Worm (Caenorhabditis elegans) whole organism, mixed stage, embryonic: Measurements from ENCODE around the gene ric-4.

Experiments used
- ces-1 ChIP-seq: fragments of 150-350 bp; optimal IDR thresholded peaks from 2 replicates; lab custom pipeline; 2014; ENCODE audit warnings: missing biosample characterization, missing genetic modification reagents, missing genetic modification characterization
- cnd-1 ChIP-seq: fragments of 200-800 bp; sonication (Bioruptor generic); optimal IDR thresholded peaks from 2 replicates; lab custom pipeline; 2018; ENCODE audit warnings: mild to moderate bottlenecking, missing genetic modification characterization, missing compliant biosample characterization
- elt-1 ChIP-seq: sonication (generic microtip); optimal IDR thresholded peaks from 2 replicates; lab custom pipeline; 2017; ENCODE audit warnings: missing genetic modification characterization, mild to moderate bottlenecking, missing compliant biosample characterization, antibody characterized with exemption, moderate library complexity, borderline replicate concordance; ENCODE audit not compliant: insufficient read depth
- lsy-2 ChIP-seq: fragments of 150-350 bp; optimal IDR thresholded peaks from 2 replicates; lab custom pipeline; 2014; ENCODE audit warnings: missing biosample characterization, missing genetic modification characterization
- nhr-12 ChIP-seq: fragments of 150-350 bp; optimal IDR thresholded peaks from 2 replicates; lab custom pipeline; 2014; ENCODE audit warnings: missing biosample characterization, missing genetic modification characterization
- nhr-237 ChIP-seq: fragments of 150-350 bp; optimal IDR thresholded peaks from 2 replicates; lab custom pipeline; 2014; ENCODE audit warnings: missing biosample characterization, missing genetic modification characterization
- nhr-28 ChIP-seq: fragments of 150-350 bp; optimal IDR thresholded peaks from 2 replicates; lab custom pipeline; 2014; ENCODE audit warnings: missing biosample characterization, missing genetic modification characterization
- nhr-76 ChIP-seq: sonication (generic microtip); optimal IDR thresholded peaks from 2 replicates; lab custom pipeline; 2017; ENCODE audit warnings: missing biosample characterization, missing genetic modification characterization
- snpc-4 ChIP-seq: fragments of 150-350 bp; optimal IDR thresholded peaks from 2 replicates; lab custom pipeline; 2014; ENCODE audit warnings: missing biosample characterization, missing genetic modification characterization
- sptf-1 ChIP-seq: sonication (generic microtip); optimal IDR thresholded peaks from 2 replicates; lab custom pipeline; 2017; ENCODE audit warnings: mild to moderate bottlenecking, missing genetic modification characterization, moderate library complexity, missing compliant biosample characterization
- unc-39 ChIP-seq: fragments of 150-350 bp; optimal IDR thresholded peaks from 2 replicates; lab custom pipeline; 2014; ENCODE audit warnings: missing biosample characterization, missing genetic modification characterization
- unc-62 ChIP-seq: fragments of 150-350 bp; optimal IDR thresholded peaks from 2 replicates; lab custom pipeline; 2014; ENCODE audit warnings: missing biosample characterization, missing genetic modification reagents, missing genetic modification characterization
- ztf-11 ChIP-seq: fragments of 150-350 bp; optimal IDR thresholded peaks from 2 replicates; lab custom pipeline; 2014; ENCODE audit warnings: missing biosample characterization, missing genetic modification characterization

- no peak for TF ChIP-seq ces-1
- no peak for TF ChIP-seq sptf-1 (tag; lab: Kevin White, UChicago)
- no peak for TF ChIP-seq unc-39 (tag; lab: Kevin White, UChicago)
- no peak for TF ChIP-seq unc-62
- no peak for TF ChIP-seq nhr-237 (tag; lab: Kevin White, UChicago)
- no peak for TF ChIP-seq nhr-76
- TF ChIP-seq cnd-1 (tag; lab: Kevin White, UChicago): no peak
- no peak for TF ChIP-seq snpc-4
- TF ChIP-seq nhr-12: no peak
- no peak for TF ChIP-seq lsy-2 (tag; lab: Kevin White, UChicago)
- no peak for TF ChIP-seq elt-1 (tag; lab: Kevin White, UChicago)
- no peak for TF ChIP-seq ztf-11 (tag; lab: Kevin White, UChicago)
- no peak for TF ChIP-seq nhr-28 (tag; lab: Kevin White, UChicago)
Measured at ce11 chrV:10260460-10260859, 9.7 kb downstream of the ric-4 start, which contains the start of gene sri-18.
